Worm (Caenorhabditis elegans) whole organism, L4 larva: ENCODE data around the gene ZK682.7.

ENCODE experiments used
- D1046.2 ChIP-seq: fragments of 200-800 bp; sonication (Bioruptor generic); IDR thresholded peaks from 2 replicates; pipeline ENCODE4 v1.3.6; 2022; ENCODE audit warnings: missing genetic modification characterization, missing compliant biosample characterization
- R02D3.7 ChIP-seq: fragments of 150-350 bp; sonication (generic microtip); optimal IDR thresholded peaks from 3 replicates; lab custom pipeline; 2014; ENCODE audit warnings: missing biosample characterization, missing genetic modification characterization
- T26A8.4 ChIP-seq: fragments of 200-800 bp; sonication (Bioruptor generic); IDR thresholded peaks from 2 replicates; pipeline ENCODE4 v1.3.6; 2022; ENCODE audit warnings: missing genetic modification characterization, missing compliant biosample characterization
- Y75B8A.6 ChIP-seq: fragments of 200-800 bp; sonication (Bioruptor generic); IDR thresholded peaks from 2 replicates; pipeline ENCODE4 v1.3.6; 2022; ENCODE audit warnings: missing genetic modification reagents, missing genetic modification characterization, missing compliant biosample characterization
- ZK337.2 ChIP-seq: fragments of 200-800 bp; sonication (Bioruptor generic); IDR thresholded peaks from 2 replicates; pipeline ENCODE4 v1.3.6; 2022; ENCODE audit warnings: missing genetic modification reagents, missing genetic modification characterization, missing compliant biosample characterization
- ZK546.5 ChIP-seq, 2 experiments: sonication (generic microtip); optimal IDR thresholded peaks; 2 replicates each; lab custom pipeline; 2017; ENCODE audit warnings: missing biosample characterization in 2 of 2, missing genetic modification characterization in 2 of 2
- aha-1 ChIP-seq: fragments of 150-350 bp; peaks from one replicate; lab custom pipeline; 2014; ENCODE audit warnings: missing biosample characterization, missing genetic modification characterization
- aly-2 ChIP-seq: sonication (generic microtip); optimal IDR thresholded peaks from 2 replicates; lab custom pipeline; 2018; ENCODE audit warnings: missing biosample characterization, missing genetic modification characterization
- attf-4 ChIP-seq: sonication (generic microtip); optimal IDR thresholded peaks from 3 replicates; lab custom pipeline; 2017; ENCODE audit warnings: missing biosample characterization, missing genetic modification characterization
- ceh-20 ChIP-seq: fragments of 200-800 bp; sonication (Bioruptor generic); IDR thresholded peaks from 2 replicates; pipeline ENCODE4 v1.3.6; 2022; ENCODE audit warnings: missing genetic modification reagents, missing genetic modification characterization, missing compliant biosample characterization
- ceh-44 ChIP-seq: fragments of 200-800 bp; sonication (Bioruptor generic); IDR thresholded peaks from 2 replicates; pipeline ENCODE4 v1.3.6; 2022; ENCODE audit warnings: missing genetic modification reagents, missing genetic modification characterization, missing compliant biosample characterization
- ceh-62 ChIP-seq: sonication (generic microtip); optimal IDR thresholded peaks from 2 replicates; lab custom pipeline; 2017; ENCODE audit warnings: missing biosample characterization, missing genetic modification characterization
- ceh-82 ChIP-seq: sonication (generic microtip); optimal IDR thresholded peaks from 2 replicates; lab custom pipeline; 2017; ENCODE audit warnings: missing biosample characterization, missing genetic modification characterization
- ces-1 ChIP-seq: fragments of 150-350 bp; sonication (generic microtip); optimal IDR thresholded peaks from 4 replicates; lab custom pipeline; 2014; ENCODE audit warnings: missing biosample characterization, missing genetic modification reagents, missing genetic modification characterization
- cey-2 ChIP-seq: sonication (generic microtip); optimal IDR thresholded peaks from 3 replicates; lab custom pipeline; 2017; ENCODE audit warnings: missing genetic modification characterization, mild to moderate bottlenecking, missing compliant biosample characterization, antibody characterized with exemption, borderline replicate concordance; ENCODE audit not compliant: insufficient read depth
- daf-16 ChIP-seq, 3 experiments: sonication (generic microtip); optimal IDR thresholded peaks; 2 replicates each; lab custom pipeline; 2016 to 2017; ENCODE audit warnings: missing genetic modification characterization in 3 of 3, missing genetic modification reagents in 3 of 3, mild to moderate bottlenecking in 2 of 3, missing compliant biosample characterization in 2 of 3, missing biosample characterization in 1 of 3, moderate library complexity in 1 of 3
- dmd-9 ChIP-seq: fragments of 200-800 bp; sonication (Bioruptor generic); IDR thresholded peaks from 2 replicates; pipeline ENCODE4 v1.3.6; 2022; ENCODE audit warnings: missing genetic modification reagents, missing genetic modification characterization, missing compliant biosample characterization
- duxl-1 ChIP-seq: sonication (generic microtip); optimal IDR thresholded peaks from 2 replicates; lab custom pipeline; 2016; ENCODE audit warnings: mild to moderate bottlenecking, missing genetic modification characterization, moderate library complexity, missing compliant biosample characterization; ENCODE audit not compliant: poor library complexity
- egl-27 ChIP-seq: sonication (generic microtip); optimal IDR thresholded peaks from 3 replicates; lab custom pipeline; 2017; ENCODE audit warnings: missing biosample characterization, missing genetic modification reagents, missing genetic modification characterization
- fkh-10 ChIP-seq: fragments of 150-350 bp; optimal IDR thresholded peaks from 2 replicates; lab custom pipeline; 2014; ENCODE audit warnings: missing biosample characterization, missing genetic modification reagents, missing genetic modification characterization
- gei-8 ChIP-seq: fragments of 200-800 bp; sonication (Bioruptor generic); optimal IDR thresholded peaks from 2 replicates; lab custom pipeline; 2018; ENCODE audit warnings: mild to moderate bottlenecking, missing genetic modification characterization, missing compliant biosample characterization
- hlh-11 ChIP-seq: fragments of 200-800 bp; sonication (Bioruptor generic); optimal IDR thresholded peaks from 2 replicates; lab custom pipeline; 2018; ENCODE audit warnings: mild to moderate bottlenecking, missing genetic modification characterization, missing compliant biosample characterization
- hlh-30 ChIP-seq: sonication (generic microtip); optimal IDR thresholded peaks from 2 replicates; lab custom pipeline; 2017; ENCODE audit warnings: antibody characterized with exemption, mild to moderate bottlenecking, missing genetic modification characterization, missing compliant biosample characterization; ENCODE audit not compliant: insufficient read depth
- jun-1 ChIP-seq: fragments of 150-350 bp; optimal IDR thresholded peaks from 2 replicates; lab custom pipeline; 2014; ENCODE audit warnings: missing biosample characterization, missing genetic modification reagents, missing genetic modification characterization
- lin-1 ChIP-seq: fragments of 200-800 bp; sonication (Bioruptor generic); IDR thresholded peaks from 2 replicates; pipeline ENCODE4 v1.3.6; 2022; ENCODE audit warnings: missing genetic modification reagents, missing genetic modification characterization, missing compliant biosample characterization
- lin-29 ChIP-seq: fragments of 200-800 bp; sonication (Bioruptor generic); IDR thresholded peaks from 2 replicates; pipeline ENCODE4 v1.3.6; 2022; ENCODE audit warnings: missing genetic modification reagents, missing genetic modification characterization, missing compliant biosample characterization
- lsy-2 ChIP-seq, 2 experiments: fragments of 150-350 bp in 1 of 2; sonication (generic microtip) in 1 of 2; optimal IDR thresholded peaks; 2 replicates each; lab custom pipeline; 2014 to 2017; ENCODE audit warnings: missing biosample characterization in 2 of 2, missing genetic modification characterization in 2 of 2
- mdl-1 ChIP-seq, 2 experiments: fragments of 150-350 bp in 1 of 2; sonication (generic microtip) in 1 of 2; optimal IDR thresholded peaks; 2 replicates each; lab custom pipeline; 2014 to 2017; ENCODE audit warnings: missing biosample characterization in 2 of 2, missing genetic modification characterization in 2 of 2
- mes-2 ChIP-seq: sonication (generic microtip); optimal IDR thresholded peaks from 2 replicates; lab custom pipeline; 2016; ENCODE audit warnings: missing genotype, mild to moderate bottlenecking, missing genetic modification characterization, missing compliant biosample characterization; ENCODE audit not compliant: poor library complexity, severe bottlenecking
- mxl-2 ChIP-seq: fragments of 200-800 bp; sonication (Bioruptor generic); conservative IDR thresholded peaks from 2 replicates; pipeline ENCODE4 v1.3.6; 2022; ENCODE audit warnings: missing genetic modification reagents, missing genetic modification characterization, missing compliant biosample characterization
- nhr-111 ChIP-seq: fragments of 200-800 bp; sonication (Bioruptor generic); optimal IDR thresholded peaks from 2 replicates; lab custom pipeline; 2018; ENCODE audit warnings: mild to moderate bottlenecking, missing genetic modification characterization, missing compliant biosample characterization
- nhr-237 ChIP-seq: sonication (generic microtip); optimal IDR thresholded peaks from 2 replicates; lab custom pipeline; 2017; ENCODE audit warnings: missing biosample characterization, missing genetic modification characterization
- nhr-41 ChIP-seq: fragments of 200-800 bp; sonication (Bioruptor generic); IDR thresholded peaks from 2 replicates; pipeline ENCODE4 v1.3.6; 2022; ENCODE audit warnings: missing genetic modification reagents, missing genetic modification characterization, missing compliant biosample characterization
- nhr-6 ChIP-seq: fragments of 150-350 bp; optimal IDR thresholded peaks from 2 replicates; lab custom pipeline; 2014; ENCODE audit warnings: missing biosample characterization, missing genetic modification characterization
- nhr-76 ChIP-seq: fragments of 150-350 bp; optimal IDR thresholded peaks from 2 replicates; lab custom pipeline; 2014; ENCODE audit warnings: missing biosample characterization, missing genetic modification characterization
- pha-4 ChIP-seq, 2 experiments: fragments of 150-350 bp in 1 of 2; fragments of 200-800 bp in 1 of 2; sonication (Bioruptor generic) in 1 of 2; IDR thresholded peaks in 1 of 2; optimal IDR thresholded peaks in 1 of 2; 2 replicates each; pipeline versions ENCODE4 v1.3.6 to Lab custom; 2014 to 2022; ENCODE audit warnings: missing genetic modification characterization in 2 of 2, missing genetic modification reagents in 2 of 2, missing biosample characterization in 1 of 2, missing compliant biosample characterization in 1 of 2
- pqm-1 ChIP-seq: sonication (generic microtip); optimal IDR thresholded peaks from 2 replicates; lab custom pipeline; 2017; ENCODE audit warnings: missing biosample characterization, missing genetic modification characterization
- saeg-2 ChIP-seq: fragments of 200-800 bp; sonication (Bioruptor generic); IDR thresholded peaks from 2 replicates; pipeline ENCODE4 v1.3.6; 2022; ENCODE audit warnings: missing genetic modification reagents, missing genetic modification characterization, missing compliant biosample characterization
- skn-1 ChIP-seq: fragments of 150-350 bp; optimal IDR thresholded peaks from 2 replicates; lab custom pipeline; 2014; ENCODE audit warnings: missing biosample characterization, missing genetic modification characterization
- spr-1 ChIP-seq: sonication (generic microtip); optimal IDR thresholded peaks from 2 replicates; lab custom pipeline; 2016; ENCODE audit warnings: mild to moderate bottlenecking, missing genetic modification characterization, missing compliant biosample characterization
- unc-62 ChIP-seq, 3 experiments: fragments of 150-350 bp in 1 of 3; sonication (generic microtip); optimal IDR thresholded peaks in 2 of 3; peaks in 1 of 3; 1 replicate in 1 of 3; 2 replicates in 2 of 3; lab custom pipeline; 2014 to 2017; ENCODE audit warnings: missing biosample characterization in 3 of 3, missing genetic modification characterization in 3 of 3, missing genetic modification reagents in 3 of 3, missing genotype in 1 of 3
- zip-11 ChIP-seq: fragments of 200-800 bp; sonication (Bioruptor generic); IDR thresholded peaks from 2 replicates; pipeline ENCODE4 v1.3.6; 2022; ENCODE audit warnings: missing genetic modification characterization, missing compliant biosample characterization
- ztf-7 ChIP-seq: fragments of 150-350 bp; optimal IDR thresholded peaks from 2 replicates; lab custom pipeline; 2014; ENCODE audit warnings: missing biosample characterization, missing genetic modification characterization

The ZK682.7 gene

DNA sequence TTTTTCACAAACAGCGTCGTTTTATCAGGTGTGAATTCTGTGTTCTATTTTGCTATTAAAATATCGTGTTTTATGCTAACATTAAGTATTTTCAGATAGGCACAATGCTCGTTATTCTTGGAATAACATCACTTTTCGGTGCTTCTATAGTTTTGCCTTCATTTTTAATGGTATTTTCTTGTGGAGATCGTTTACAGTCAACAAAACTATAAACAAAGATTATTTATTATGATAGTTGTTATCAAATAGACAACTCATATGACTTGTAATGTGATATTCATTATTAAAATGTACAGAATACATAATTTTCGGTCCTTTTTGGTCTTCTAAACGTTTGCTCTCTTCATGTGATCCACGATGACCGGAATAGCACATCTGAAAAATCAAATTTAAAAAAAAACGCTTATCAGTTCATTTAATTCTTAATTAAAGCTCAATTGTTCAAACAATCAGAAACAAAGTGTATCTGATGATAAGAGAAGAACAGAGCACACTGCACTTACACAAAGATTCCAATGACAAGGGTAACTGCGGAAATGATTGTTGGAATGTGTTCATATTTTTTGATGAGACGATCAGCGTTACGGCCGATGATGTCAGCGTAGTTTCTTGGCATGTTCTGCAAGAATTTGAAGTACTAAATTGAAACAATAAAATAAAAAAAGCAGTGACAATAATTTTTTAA is 37.8 kb downstream of the ZK682.7 start, which contains the start of gene F07C3.9 (continued):
- TF ChIP-seq nhr-6 (tag; lab: Kevin White, UChicago) (no peak), ceh-82 (tag; lab: Kevin White, UChicago) (no peak), aly-2 (no peak), ZK337.2 (GFP tag; lab: Robert Waterston, UW) (no peak), attf-4 (tag; lab: Kevin White, UChicago) (no peak), aha-1 (no peak), nhr-237 (tag; lab: Kevin White, UChicago) (no peak), zip-11 (GFP tag; lab: Robert Waterston, UW) (no peak), hlh-11 (tag; lab: Kevin White, UChicago) (peak; percentile 48), nhr-111 (GFP tag; lab: Kevin White, UChicago) (no peak), skn-1 (tag; lab: Kevin White, UChicago) (no peak), egl-27 (no peak), saeg-2 (GFP tag; lab: Robert Waterston, UW) (no peak), ceh-44 (no peak), fkh-10 (GFP tag; lab: Kevin White, UChicago) (no peak), R02D3.7 (tag; lab: Kevin White, UChicago) (no peak), lin-29 (no peak), pha-4 (GFP tag; IDR thresholded peaks at IDR 0.05; lab: Robert Waterston, UW) (no peak), pha-4 (tag; optimal IDR thresholded peaks at IDR 0.05; lab: Kevin White, UChicago) (no peak), spr-1 (tag; lab: Kevin White, UChicago) (no peak), pqm-1 (tag; lab: Kevin White, UChicago) (peak; percentile 82), daf-16 (GFP tag; optimal IDR thresholded peaks at IDR 0.05; lab: Kevin White, UChicago) (no peak), daf-16 (tag; optimal IDR thresholded peaks at IDR 0.05; lab: Kevin White, UChicago) (peak; percentile 91), mes-2 (tag; lab: Kevin White, UChicago) (no peak), cey-2 (tag; lab: Kevin White, UChicago) (no peak), D1046.2 (no peak), ZK546.5 (tag; optimal IDR thresholded peaks at IDR 0.05; lab: Kevin White, UChicago) (no peak), lin-1 (GFP tag; lab: Robert Waterston, UW) (no peak)

ce11 chrV:9249932-9250331 is 42.0 kb downstream of the ZK682.7 start, which contains the start of gene ptd-2:
TSS of gene ptd-2 (plus strand) at chrV:9250232.
- TF ChIP-seq ces-1 (no peak), ceh-62 (tag; lab: Kevin White, UChicago) (no peak), Y75B8A.6 (GFP tag; lab: Robert Waterston, UW) (no peak), nhr-41 (GFP tag; lab: Robert Waterston, UW) (no peak), mxl-2 (GFP tag; lab: Robert Waterston, UW) (no peak), jun-1 (no peak), ztf-7 (no peak)

- no peak for TF ChIP-seq dmd-9 (GFP tag; lab: Robert Waterston, UW)
- peak; percentile 39 for TF ChIP-seq aha-1
Observed at ce11 chrV:9249206-9249605, 42.8 kb downstream of the ZK682.7 start, which contains the start of gene str-94. TSS of gene str-94 (minus strand) at chrV:9249306.

DNA sequence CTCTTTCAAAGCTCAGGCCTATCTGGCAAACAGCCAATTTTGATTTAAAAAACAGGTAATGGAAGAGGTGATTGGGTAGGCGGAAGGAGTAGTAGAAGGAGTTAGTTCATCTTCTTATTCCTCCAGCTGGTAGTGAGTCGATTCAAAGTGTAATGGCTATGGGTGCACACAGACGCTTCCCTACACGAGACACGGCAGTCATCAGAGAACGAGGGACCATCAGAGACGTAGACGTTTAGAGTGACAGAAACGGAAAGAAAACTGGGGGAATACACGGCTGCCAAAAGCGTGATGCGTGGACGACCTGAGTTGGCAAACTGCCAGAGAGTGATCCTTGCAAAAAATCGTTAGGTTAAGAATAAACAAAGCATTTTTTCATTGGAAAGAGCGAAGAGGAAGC is 44.5 kb downstream of the ZK682.7 start:
- TF ChIP-seq lin-29 (no peak), duxl-1 (tag; lab: Kevin White, UChicago) (no peak), gei-8 (GFP tag; lab: Kevin White, UChicago) (no peak), T26A8.4 (GFP tag; lab: Robert Waterston, UW) (no peak), zip-11 (GFP tag; lab: Robert Waterston, UW) (no peak), lsy-2 (tag; optimal IDR thresholded peaks at IDR 0.05; lab: Kevin White, UChicago) (peak in 1 of 2 experiments; percentile 28), ceh-20 (0 out of 2 replicates have a peak, but pooled peaks have one; percentile 19), hlh-30 (tag; lab: Kevin White, UChicago) (peak; percentile 52), aha-1 (peak; percentile 11), nhr-76 (tag; lab: Kevin White, UChicago) (no peak), ceh-62 (tag; lab: Kevin White, UChicago) (no peak), ZK337.2 (GFP tag; lab: Robert Waterston, UW) (no peak), unc-62 (GFP tag; optimal IDR thresholded peaks at IDR 0.05 in 1 of 2; lab: Kevin White, UChicago) (peak in 1 of 2 experiments; percentile 83), unc-62 (tag; optimal IDR thresholded peaks at IDR 0.05; lab: Kevin White, UChicago) (no peak), mdl-1 (tag; optimal IDR thresholded peaks at IDR 0.05; lab: Kevin White, UChicago) (peak in 1 of 2 experiments; percentile 25), hlh-11 (tag; lab: Kevin White, UChicago) (peak; percentile 52), pqm-1 (tag; lab: Kevin White, UChicago) (no peak)
